Worm (Caenorhabditis elegans) whole organism, L3 larva: ENCODE measurements around the gene perm-5.

Source experiments
- ama-1 ChIP-seq: fragments of 150-350 bp; optimal IDR thresholded peaks from 2 replicates; lab custom pipeline; 2018
- elt-1 ChIP-seq: fragments of 150-350 bp; optimal IDR thresholded peaks from 2 replicates; lab custom pipeline; 2014; ENCODE audit warnings: missing biosample characterization, missing genetic modification characterization
- nfya-1 ChIP-seq: sonication (generic microtip); optimal IDR thresholded peaks from 2 replicates; lab custom pipeline; 2017; ENCODE audit warnings: missing genetic modification characterization, mild to moderate bottlenecking, missing compliant biosample characterization, antibody characterized with exemption, moderate library complexity; ENCODE audit not compliant: insufficient read depth
- nhr-12 ChIP-seq: fragments of 150-350 bp; optimal IDR thresholded peaks from 2 replicates; lab custom pipeline; 2014; ENCODE audit warnings: missing biosample characterization, missing genetic modification characterization
- skn-1 ChIP-seq: fragments of 150-350 bp; optimal IDR thresholded peaks from 2 replicates; lab custom pipeline; 2014; ENCODE audit warnings: missing biosample characterization, missing genetic modification characterization
- snpc-4 ChIP-seq: fragments of 150-350 bp; optimal IDR thresholded peaks from 2 replicates; lab custom pipeline; 2014; ENCODE audit warnings: missing biosample characterization, missing genetic modification characterization
- ztf-11 ChIP-seq: fragments of 150-350 bp; optimal IDR thresholded peaks from 2 replicates; lab custom pipeline; 2014; ENCODE audit warnings: missing biosample characterization, missing genetic modification characterization

DNA sequence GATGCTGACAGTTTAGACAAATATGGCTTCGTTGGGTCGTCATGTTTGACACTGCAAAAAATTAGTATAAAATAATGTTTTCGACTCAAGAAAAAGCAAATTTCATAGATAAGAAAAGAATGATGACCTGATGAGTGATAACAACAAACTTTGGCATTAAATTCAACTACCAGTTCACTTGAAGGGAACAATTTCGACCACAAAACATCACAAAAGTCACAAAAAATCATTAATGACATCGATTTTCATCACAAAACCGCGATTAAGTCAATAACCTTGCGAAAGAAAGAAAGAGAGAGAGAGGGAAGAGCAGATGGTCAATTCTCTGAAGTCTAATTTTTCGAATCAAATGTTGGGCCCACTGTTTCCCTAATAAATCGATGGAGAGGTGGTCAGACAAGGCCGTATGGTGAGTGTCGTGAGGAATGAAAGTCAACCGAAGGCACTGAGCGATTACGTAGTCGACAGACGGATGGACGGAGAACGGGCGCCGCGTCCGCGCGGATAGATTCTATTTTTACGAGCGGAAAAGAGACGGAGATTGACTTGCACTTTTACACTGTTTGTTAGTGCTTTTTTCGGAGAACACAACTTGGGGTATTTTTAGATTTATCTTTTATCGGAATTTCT lies 38.8 kb downstream of the perm-5 start, which contains the start of gene bec-1:
- no peak for TF ChIP-seq skn-1
- no peak for TF ChIP-seq ztf-11
- peak; percentile 65 for TF ChIP-seq ama-1 (lab: Kevin White, UChicago)
- TF ChIP-seq elt-1 (tag; lab: Kevin White, UChicago), result no peak
- no peak for TF ChIP-seq nfya-1
- TF ChIP-seq nhr-12, result no peak
- TF ChIP-seq snpc-4 (tag; lab: Kevin White, UChicago), result no peak
